Fruit fly (Drosophila melanogaster): ENCODE data around the gene Ptpmeg.

Ptpmeg gene

dm6 chr3L:361201-361600 is 33.3 kb downstream of the Ptpmeg start, which contains the start of the genes Cdc5 and CG1233 (continued):
- no peak for TF ChIP-seq Pdp1 (GFP tag; optimal IDR thresholded peaks at IDR 0.05)
- TF ChIP-seq ssp (GFP tag; IDR thresholded peaks at IDR 0.05), result peak; percentile 30; the same call in 1 of the 2 replicates
- no peak for TF ChIP-seq sim (GFP tag; IDR thresholded peaks at IDR 0.05)
- no peak for TF ChIP-seq CG17802 (tag; optimal IDR thresholded peaks at IDR 0.05)
- no peak for TF ChIP-seq mld (GFP tag; IDR thresholded peaks at IDR 0.05; ENCODE audit: partially characterized antibody)
- TF ChIP-seq D19B (GFP tag; optimal IDR thresholded peaks at IDR 0.05), result no peak
- TF ChIP-seq CG3995 (GFP tag; optimal IDR thresholded peaks at IDR 0.05), result no peak
- no peak for TF ChIP-seq Spps (tag; optimal IDR thresholded peaks at IDR 0.05)
- no peak for TF ChIP-seq CG18262 (tag; optimal IDR thresholded peaks at IDR 0.05)
- TF ChIP-seq CG30431 (GFP tag; optimal IDR thresholded peaks at IDR 0.05), result no peak
- no peak for TF ChIP-seq CG7372 (GFP tag; IDR thresholded peaks at IDR 0.05)
- no peak for TF ChIP-seq gem (tag; optimal IDR thresholded peaks at IDR 0.05)
- TF ChIP-seq gfzf (GFP tag; optimal IDR thresholded peaks at IDR 0.05), result peak; percentile 66
- TF ChIP-seq br (optimal IDR thresholded peaks at IDR 0.05), result no peak
- no peak for TF ChIP-seq lab (GFP tag; optimal IDR thresholded peaks at IDR 0.05)
- no peak for TF ChIP-seq unpg (GFP tag; optimal IDR thresholded peaks at IDR 0.05)
- peak; percentile 12 for TF ChIP-seq Ssrp (tag; optimal IDR thresholded peaks at IDR 0.05)
- TF ChIP-seq Optix (GFP tag; IDR thresholded peaks at IDR 0.05), result 0 out of 3 replicates have a peak, but pooled peaks have one; percentile 8
- TF ChIP-seq gsb (GFP tag; IDR thresholded peaks at IDR 0.05), result no peak
- no peak for TF ChIP-seq CG3281 (GFP tag; optimal IDR thresholded peaks at IDR 0.05)
- TF ChIP-seq Abd-B (GFP tag; optimal IDR thresholded peaks at IDR 0.05), result no peak
- TF ChIP-seq CG10543 (GFP tag; optimal IDR thresholded peaks at IDR 0.05), result no peak
- peak; percentile 71 for TF ChIP-seq CG17829 (tag; optimal IDR thresholded peaks at IDR 0.05)
- no peak for TF ChIP-seq Mrtf (GFP tag; IDR thresholded peaks at IDR 0.05)
- TF ChIP-seq CG6254 (GFP tag; optimal IDR thresholded peaks at IDR 0.05), result no peak
- TF ChIP-seq Trl (optimal IDR thresholded peaks at IDR 0.05), result no peak
- peak; percentile 15 for TF ChIP-seq Trl (GFP tag; optimal IDR thresholded peaks at IDR 0.05)
- TF ChIP-seq sr (GFP tag; IDR thresholded peaks at IDR 0.05), result no peak
- peak; percentile 32 for TF ChIP-seq CG17186 (GFP tag; optimal IDR thresholded peaks at IDR 0.05)
- TF ChIP-seq CG4360 (GFP tag; IDR thresholded peaks at IDR 0.05), result no peak
- TF ChIP-seq CG17361 (GFP tag; IDR thresholded peaks at IDR 0.05), result no peak
- no peak for TF ChIP-seq CG12104 (GFP tag; optimal IDR thresholded peaks at IDR 0.05)
- peak; percentile 13 for TF ChIP-seq psq (GFP tag; optimal IDR thresholded peaks at IDR 0.05)
- TF ChIP-seq corto (GFP tag; optimal IDR thresholded peaks at IDR 0.05), result no peak
- TF ChIP-seq Atf6 (GFP tag; IDR thresholded peaks at IDR 0.05), result peak; percentile 40; the same call in 1 of the 2 replicates
- no peak for TF ChIP-seq BtbVII (GFP tag; optimal IDR thresholded peaks at IDR 0.05)
- no peak for TF ChIP-seq cg (GFP tag; optimal IDR thresholded peaks at IDR 0.05)
- TF ChIP-seq CG12391 (tag; optimal IDR thresholded peaks at IDR 0.05), result peak; percentile 82
- no peak for TF ChIP-seq ase (GFP tag; IDR thresholded peaks at IDR 0.05)
- no peak for TF ChIP-seq Hand (GFP tag; optimal IDR thresholded peaks at IDR 0.05)
- no peak for TF ChIP-seq CG7928 (GFP tag; optimal IDR thresholded peaks at IDR 0.05)
- no peak for TF ChIP-seq HmgD (GFP tag; optimal IDR thresholded peaks at IDR 0.05)
- no peak for TF ChIP-seq CG31388 (GFP tag; optimal IDR thresholded peaks at IDR 0.05)
- TF ChIP-seq CG10366 (GFP tag; IDR thresholded peaks at IDR 0.05), result no peak
- TF ChIP-seq CG1832 (GFP tag; optimal IDR thresholded peaks at IDR 0.05), result no peak
- TF ChIP-seq eyg (GFP tag; optimal IDR thresholded peaks at IDR 0.05), result no peak
- TF ChIP-seq nmo (GFP tag; optimal IDR thresholded peaks at IDR 0.05), result peak; percentile 78
- TF ChIP-seq CG15073 (GFP tag; optimal IDR thresholded peaks at IDR 0.05), result no peak
- TF ChIP-seq sd (tag; optimal IDR thresholded peaks at IDR 0.05), result no peak
- no peak for TF ChIP-seq Adf1 (GFP tag; IDR thresholded peaks at IDR 0.05)
- peak; percentile 17 for TF ChIP-seq hkb (optimal IDR thresholded peaks at IDR 0.05)
- TF ChIP-seq hkb (GFP tag; IDR thresholded peaks at IDR 0.05), result no peak
- no peak for TF ChIP-seq CG17568 (GFP tag; optimal IDR thresholded peaks at IDR 0.05)

All from whole organism, embryonic.